Fruit fly (Drosophila melanogaster): ENCODE measurements around the gene CG1792.
A peak's percentile ranks its signal among the peaks of the same experiment; 100 is the strongest.

Gene CG1792

dm6 chr3R:31599538-31600313 is 16.4 kb upstream of the CG1792 start (continued):
- no peak for TF ChIP-seq CG17912 (GFP tag; optimal IDR thresholded peaks at IDR 0.05)
- TF ChIP-seq CG32532 (GFP tag; IDR thresholded peaks at IDR 0.05): 0 out of 2 replicates have a peak, but pooled peaks have one; percentile 10
- TF ChIP-seq bab2 (GFP tag; optimal IDR thresholded peaks at IDR 0.05): no peak
- no peak for TF ChIP-seq CG14050 (GFP tag; IDR thresholded peaks at IDR 0.05)
- peak; percentile 19 for TF ChIP-seq B-H2 (GFP tag; optimal IDR thresholded peaks at IDR 0.05)
- no peak for TF ChIP-seq Fer1 (GFP tag; optimal IDR thresholded peaks at IDR 0.05)
- no peak for TF ChIP-seq Elba2 (GFP tag; optimal IDR thresholded peaks at IDR 0.05)
- TF ChIP-seq CG15601 (tag; optimal IDR thresholded peaks at IDR 0.05): no peak
- no peak for TF ChIP-seq Opbp (GFP tag; IDR thresholded peaks at IDR 0.05; ENCODE audit: partially characterized antibody)
- TF ChIP-seq CG13296 (GFP tag; optimal IDR thresholded peaks at IDR 0.05): no peak
- TF ChIP-seq sd (tag; optimal IDR thresholded peaks at IDR 0.05): peak; percentile 51
- peak; percentile 53; the same call in 2 of the 3 replicates for TF ChIP-seq CG34224 (GFP tag; IDR thresholded peaks at IDR 0.05; ENCODE audit: partially characterized antibody)
- no peak for TF ChIP-seq CG12155 (GFP tag; optimal IDR thresholded peaks at IDR 0.05)
- TF ChIP-seq CG3838 (GFP tag; optimal IDR thresholded peaks at IDR 0.05): no peak
- no peak for TF ChIP-seq Ssrp (tag; optimal IDR thresholded peaks at IDR 0.05)
- no peak for TF ChIP-seq Usf (GFP tag; optimal IDR thresholded peaks at IDR 0.05)
- TF ChIP-seq CG12769 (tag; optimal IDR thresholded peaks at IDR 0.05): peak; percentile 37
- no peak for TF ChIP-seq peb (GFP tag; IDR thresholded peaks at IDR 0.05)
- no peak for TF ChIP-seq dimm (GFP tag; IDR thresholded peaks at IDR 0.05)
- TF ChIP-seq Fer3 (tag; optimal IDR thresholded peaks at IDR 0.05): no peak
- no peak for TF ChIP-seq CG6654 (GFP tag; optimal IDR thresholded peaks at IDR 0.05)
- peak; percentile 13 for TF ChIP-seq caup (GFP tag; optimal IDR thresholded peaks at IDR 0.05; ENCODE audit: severe bottlenecking)
- no peak for TF ChIP-seq C15 (GFP tag; IDR thresholded peaks at IDR 0.05)
- no peak for TF ChIP-seq ranshi (GFP tag; IDR thresholded peaks at IDR 0.05)
- no peak for TF ChIP-seq CG12236 (GFP tag; optimal IDR thresholded peaks at IDR 0.05)

dm6 chr3R:31603246-31603645 is 12.9 kb upstream of the CG1792 start:
- TF ChIP-seq bab2 (GFP tag; optimal IDR thresholded peaks at IDR 0.05) (no peak), sens (GFP tag) (peak; percentile 60), zen2 (GFP tag; IDR thresholded peaks at IDR 0.05; ENCODE audit: partially characterized antibody) (no peak), CG12769 (tag; optimal IDR thresholded peaks at IDR 0.05) (peak; percentile 91), sd (tag; optimal IDR thresholded peaks at IDR 0.05) (peak; percentile 58), ftz-f1 (GFP tag; optimal IDR thresholded peaks at IDR 0.05) (peak; percentile 92)

- TF ChIP-seq CG3281 (GFP tag; optimal IDR thresholded peaks at IDR 0.05) (peak; percentile 32), CG15601 (tag; optimal IDR thresholded peaks at IDR 0.05) (peak; percentile 32), Sox100B (GFP tag; optimal IDR thresholded peaks at IDR 0.05) (peak; percentile 16), CG9932 (GFP tag; IDR thresholded peaks at IDR 0.05) (no peak), pfk (GFP tag; optimal IDR thresholded peaks at IDR 0.05) (peak; percentile 44), mirr (GFP tag; optimal IDR thresholded peaks at IDR 0.05) (peak; percentile 17), lab (GFP tag; optimal IDR thresholded peaks at IDR 0.05) (peak; percentile 36), CG18599 (GFP tag; optimal IDR thresholded peaks at IDR 0.05) (peak; percentile 59), CG43689 (GFP tag; IDR thresholded peaks at IDR 0.05) (no peak), tll (GFP tag; optimal IDR thresholded peaks at IDR 0.05) (no peak), CG1792 (GFP tag; optimal IDR thresholded peaks at IDR 0.05) (peak; percentile 57), CG34376 (GFP tag; optimal IDR thresholded peaks at IDR 0.05) (peak; percentile 9), Pdp1 (GFP tag; optimal IDR thresholded peaks at IDR 0.05) (peak in 1 of 2 experiments; percentile 2), Med (GFP tag) (peak; percentile 86), crol (GFP tag; IDR thresholded peaks at IDR 0.05) (no peak), CG14860 (GFP tag; IDR thresholded peaks at IDR 0.05; ENCODE audit: partially characterized antibody) (no peak), Fer1 (GFP tag; optimal IDR thresholded peaks at IDR 0.05) (peak; percentile 49), CG10147 (GFP tag; optimal IDR thresholded peaks at IDR 0.05) (peak; percentile 24), CG13894 (tag; optimal IDR thresholded peaks at IDR 0.05) (peak; percentile 15), Asciz (GFP tag; optimal IDR thresholded peaks at IDR 0.05) (peak; percentile 7)
Measured at dm6 chr3R:31603655-31604054, 12.4 kb upstream of the CG1792 start.

Data from whole organism, embryonic.